Fruit fly (Drosophila melanogaster): ENCODE measurements around the gene CG14050.

CG14050 gene

DNA sequence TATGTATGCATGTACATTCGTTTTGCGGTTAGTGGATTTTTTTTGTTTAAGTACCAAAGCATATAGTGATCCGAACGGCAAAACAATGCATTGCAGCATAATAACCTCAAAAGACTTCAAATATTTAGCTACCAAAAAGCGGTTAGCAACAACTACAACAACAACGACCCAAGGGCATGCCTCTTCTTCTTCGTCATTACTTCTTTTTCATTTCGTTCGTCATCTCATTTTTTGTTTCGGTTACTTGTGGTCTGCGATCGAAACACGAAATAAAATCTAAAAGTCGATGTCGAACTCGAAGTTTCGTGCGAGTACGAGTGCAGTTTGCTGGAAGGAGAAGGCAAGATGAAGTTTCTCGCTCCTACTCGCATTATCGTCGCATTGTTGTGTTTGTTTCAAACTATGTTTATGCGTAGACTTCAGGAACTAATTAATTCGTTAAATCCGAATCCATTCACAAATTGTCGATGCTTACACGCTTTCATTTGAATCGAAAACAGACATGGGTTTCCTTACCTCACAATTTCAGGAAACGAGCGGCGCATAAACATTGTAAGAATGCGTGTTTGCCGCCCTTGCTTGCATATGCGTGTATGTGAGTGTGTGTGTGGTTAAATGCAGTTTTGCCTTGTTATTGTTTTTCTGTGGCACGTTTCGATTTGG is 27.2 kb downstream of the CG14050 start (continued):
- TF ChIP-seq CG14014 (GFP tag; IDR thresholded peaks at IDR 0.05) (peak; percentile 53; the same call in 1 of the 2 replicates), dmrt11E (tag; optimal IDR thresholded peaks at IDR 0.05) (peak; percentile 95), jumu (GFP tag; optimal IDR thresholded peaks at IDR 0.05) (peak; percentile 72), grn (GFP tag; optimal IDR thresholded peaks at IDR 0.05) (peak; percentile 46), Atf-2 (GFP tag; optimal IDR thresholded peaks at IDR 0.05) (peak; percentile 70), Hey (tag; optimal IDR thresholded peaks at IDR 0.05) (no peak), CG10431 (GFP tag; optimal IDR thresholded peaks at IDR 0.05) (peak; percentile 55), pb (GFP tag; optimal IDR thresholded peaks at IDR 0.05) (peak; percentile 70), Nf-YC (tag; optimal IDR thresholded peaks at IDR 0.05) (no peak), salm (tag; optimal IDR thresholded peaks at IDR 0.05) (peak; percentile 78), CG15479 (GFP tag; optimal IDR thresholded peaks at IDR 0.05) (peak; percentile 65), tll (GFP tag; optimal IDR thresholded peaks at IDR 0.05) (peak in 1 of 2 experiments; percentile 75), CG1792 (GFP tag; optimal IDR thresholded peaks at IDR 0.05) (peak; percentile 52), Mad (GFP tag; optimal IDR thresholded peaks at IDR 0.05) (peak; percentile 70), fd96Cb (tag; optimal IDR thresholded peaks at IDR 0.05) (peak; percentile 79), CG1603 (tag; optimal IDR thresholded peaks at IDR 0.05) (peak; percentile 96), CG4360 (GFP tag; IDR thresholded peaks at IDR 0.05) (peak; percentile 80), tio (GFP tag; optimal IDR thresholded peaks at IDR 0.05) (peak; percentile 59), Max (GFP tag; optimal IDR thresholded peaks at IDR 0.05) (peak; percentile 41), CG18476 (GFP tag; optimal IDR thresholded peaks at IDR 0.05) (peak; percentile 55), esg (GFP tag; conservative IDR thresholded peaks at IDR 0.05) (peak; percentile 70), E2f2 (GFP tag; IDR thresholded peaks at IDR 0.05) (peak; percentile 65), CG9437 (GFP tag; optimal IDR thresholded peaks at IDR 0.05) (peak; percentile 70), Gug (GFP tag; IDR thresholded peaks at IDR 0.05) (peak; percentile 54; the same call in 2 of the 4 replicates), Dip2 (GFP tag; IDR thresholded peaks at IDR 0.05) (no peak), bsh (GFP tag; optimal IDR thresholded peaks at IDR 0.05) (peak; percentile 74 to 94), CG3838 (GFP tag; optimal IDR thresholded peaks at IDR 0.05) (peak; percentile 41), Neu2 (GFP tag; optimal IDR thresholded peaks at IDR 0.05; ENCODE audit: borderline replicate concordance) (no peak), exex (tag; optimal IDR thresholded peaks at IDR 0.05) (no peak), HLH3B (GFP tag; IDR thresholded peaks at IDR 0.05) (peak; percentile 80), insv (GFP tag; optimal IDR thresholded peaks at IDR 0.05) (no peak), Kr (GFP tag; optimal IDR thresholded peaks at IDR 0.05) (peak; percentile 76), CG4617 (GFP tag; optimal IDR thresholded peaks at IDR 0.05; ENCODE audit: borderline replicate concordance) (no peak), MTF-1 (GFP tag; optimal IDR thresholded peaks at IDR 0.05; ENCODE audit: borderline replicate concordance) (peak; percentile 66), CG2712 (tag; optimal IDR thresholded peaks at IDR 0.05) (peak; percentile 94), sim (GFP tag; IDR thresholded peaks at IDR 0.05) (peak; percentile 73), CHES-1-like (GFP tag; optimal IDR thresholded peaks at IDR 0.05) (peak; percentile 43), CG12155 (GFP tag; optimal IDR thresholded peaks at IDR 0.05) (peak; percentile 59), CG8924 (tag; optimal IDR thresholded peaks at IDR 0.05) (peak; percentile 93), CG17385 (GFP tag; optimal IDR thresholded peaks at IDR 0.05) (peak; percentile 79), CG13424 (tag; optimal IDR thresholded peaks at IDR 0.05) (peak; percentile 80), Taf1 (GFP tag; IDR thresholded peaks at IDR 0.05) (no peak), mld (GFP tag; IDR thresholded peaks at IDR 0.05; ENCODE audit: partially characterized antibody) (no peak), Mrtf (GFP tag; IDR thresholded peaks at IDR 0.05) (peak; percentile 60; the same call in 2 of the 3 replicates), Ets65A (GFP tag) (peak; percentile 92), CG4854 (GFP tag; optimal IDR thresholded peaks at IDR 0.05) (peak; percentile 38), hb (GFP tag; IDR thresholded peaks at IDR 0.05; ENCODE audit: partially characterized antibody) (no peak), so (GFP tag; IDR thresholded peaks at IDR 0.05) (peak; percentile 88), ttk (GFP tag; IDR thresholded peaks at IDR 0.05) (peak; percentile 73)
